Fruit fly (Drosophila melanogaster): ENCODE measurements around the gene Or85f.

Or85f gene

DNA sequence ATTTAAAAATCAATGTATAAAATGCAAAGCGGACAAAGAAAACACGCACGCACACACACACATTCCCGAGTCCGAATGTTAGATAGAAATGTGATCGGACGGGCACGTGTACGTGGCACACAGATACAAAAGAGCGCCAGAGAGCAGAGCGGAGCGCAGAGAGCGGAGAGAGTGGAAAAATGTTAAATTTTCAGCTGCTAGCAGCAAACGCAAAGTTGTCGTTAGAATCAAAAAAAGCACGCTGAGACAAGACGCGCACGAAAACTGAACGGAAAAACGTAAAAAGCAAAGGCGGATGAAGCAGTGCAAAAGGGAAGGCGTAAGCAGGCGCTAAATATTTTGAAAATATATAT lies 21.3 kb downstream of the Or85f start (continued):
- TF ChIP-seq cg (GFP tag; optimal IDR thresholded peaks at IDR 0.05) (peak; percentile 94), CG1647 (GFP tag; optimal IDR thresholded peaks at IDR 0.05) (no peak), Hey (tag; optimal IDR thresholded peaks at IDR 0.05) (peak; percentile 21), CG17361 (GFP tag; IDR thresholded peaks at IDR 0.05) (no peak), chm (GFP tag; IDR thresholded peaks at IDR 0.05) (no peak), Xrp1 (GFP tag; IDR thresholded peaks at IDR 0.05) (no peak), CG8281 (tag; optimal IDR thresholded peaks at IDR 0.05) (no peak), CG7745 (tag; optimal IDR thresholded peaks at IDR 0.05) (peak; percentile 47), fd102C (GFP tag; optimal IDR thresholded peaks at IDR 0.05) (no peak), run (tag; optimal IDR thresholded peaks at IDR 0.05) (no peak), CG3847 (GFP tag; IDR thresholded peaks at IDR 0.05) (no peak), CG3281 (GFP tag; optimal IDR thresholded peaks at IDR 0.05) (no peak), CG9932 (GFP tag; IDR thresholded peaks at IDR 0.05) (no peak), CG9727 (GFP tag; optimal IDR thresholded peaks at IDR 0.05) (no peak), MTF-1 (GFP tag; optimal IDR thresholded peaks at IDR 0.05; ENCODE audit: borderline replicate concordance) (peak; percentile 49), CG18764 (GFP tag; optimal IDR thresholded peaks at IDR 0.05) (no peak), Rx (GFP tag; IDR thresholded peaks at IDR 0.05) (no peak), pzg (GFP tag; optimal IDR thresholded peaks at IDR 0.05) (no peak), phol (tag; optimal IDR thresholded peaks at IDR 0.05) (no peak), CG12071 (GFP tag; optimal IDR thresholded peaks at IDR 0.05) (peak; percentile 49), CG32767 (GFP tag; IDR thresholded peaks at IDR 0.05) (no peak), CG7928 (GFP tag; optimal IDR thresholded peaks at IDR 0.05) (no peak), HmgZ (tag; optimal IDR thresholded peaks at IDR 0.05) (no peak), NC2β (GFP tag; optimal IDR thresholded peaks at IDR 0.05) (peak; percentile 31), Hr51 (GFP tag; optimal IDR thresholded peaks at IDR 0.05) (no peak), CG4360 (GFP tag; IDR thresholded peaks at IDR 0.05) (no peak), Mes4 (GFP tag; optimal IDR thresholded peaks at IDR 0.05) (no peak), CG11504 (tag; optimal IDR thresholded peaks at IDR 0.05) (no peak), CG2120 (GFP tag; optimal IDR thresholded peaks at IDR 0.05) (no peak), ash1 (GFP tag; optimal IDR thresholded peaks at IDR 0.05) (no peak), ase (GFP tag; IDR thresholded peaks at IDR 0.05) (no peak), HmgD (GFP tag; optimal IDR thresholded peaks at IDR 0.05) (no peak), PHDP (tag; optimal IDR thresholded peaks at IDR 0.05) (no peak), yki (optimal IDR thresholded peaks at IDR 0.05) (peak; percentile 98), disco-r (GFP tag; optimal IDR thresholded peaks at IDR 0.05) (no peak), Six4 (GFP tag; optimal IDR thresholded peaks at IDR 0.05) (no peak), CG8924 (tag; optimal IDR thresholded peaks at IDR 0.05) (peak; percentile 11), CG14965 (GFP tag; optimal IDR thresholded peaks at IDR 0.05; ENCODE audit: borderline replicate concordance) (no peak), BtbVII (GFP tag; optimal IDR thresholded peaks at IDR 0.05) (peak; percentile 39), exex (tag; optimal IDR thresholded peaks at IDR 0.05) (no peak), CG3995 (GFP tag; optimal IDR thresholded peaks at IDR 0.05) (no peak), Adf1 (GFP tag; IDR thresholded peaks at IDR 0.05) (no peak), vfl (GFP tag; optimal IDR thresholded peaks at IDR 0.05) (no peak), br (optimal IDR thresholded peaks at IDR 0.05) (no peak), D19A (tag; optimal IDR thresholded peaks at IDR 0.05) (no peak), aop (GFP tag; IDR thresholded peaks at IDR 0.05) (no peak), CG1024 (GFP tag; IDR thresholded peaks at IDR 0.05) (no peak), CG8478 (optimal IDR thresholded peaks at IDR 0.05) (no peak), CG2889 (GFP tag; IDR thresholded peaks at IDR 0.05) (no peak), CG1603 (tag; optimal IDR thresholded peaks at IDR 0.05) (no peak), CG10654 (GFP tag; optimal IDR thresholded peaks at IDR 0.05) (no peak), Lhr (GFP tag; optimal IDR thresholded peaks at IDR 0.05) (no peak), pan (optimal IDR thresholded peaks at IDR 0.05) (no peak), pan (GFP tag; optimal IDR thresholded peaks at IDR 0.05 in 1 of 2, IDR thresholded peaks at IDR 0.05 in 1 of 2) (no peak)
